Fruit fly (Drosophila melanogaster): ENCODE data around the gene CG7542.

Gene CG7542

DNA sequence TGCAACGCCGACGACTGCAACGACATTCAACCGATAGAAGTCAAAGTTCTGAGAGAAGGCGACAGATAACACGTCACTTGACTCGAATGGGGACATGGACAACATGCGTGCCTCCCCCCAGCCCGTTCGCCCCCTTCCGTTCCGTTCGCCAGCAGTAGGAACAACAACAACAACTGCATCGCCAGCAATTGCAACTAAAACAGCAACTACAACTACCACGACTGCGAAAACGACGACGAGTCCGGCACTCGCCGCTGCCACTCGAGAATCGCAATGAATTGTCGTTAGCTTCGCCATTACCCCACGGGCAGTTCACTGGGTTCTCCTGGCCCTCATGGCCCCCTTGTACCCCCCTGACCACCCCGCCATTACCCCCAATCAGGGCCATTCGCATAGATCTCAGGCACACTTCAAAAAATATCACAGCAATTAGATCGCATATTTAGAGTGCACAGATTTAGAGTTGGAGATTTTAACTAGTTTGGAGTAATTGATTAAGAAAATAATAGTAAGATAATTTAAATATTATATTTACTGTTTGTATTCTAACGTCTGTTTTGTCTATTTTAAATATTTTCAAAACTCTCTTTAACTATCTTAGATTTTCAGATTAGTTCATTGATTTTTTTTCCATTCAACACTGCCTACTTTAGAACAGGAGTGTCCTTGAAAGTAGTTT is 36.9 kb downstream of the CG7542 start:
- peak; percentile 4 for TF ChIP-seq tj (GFP tag; optimal IDR thresholded peaks at IDR 0.05)
- peak; percentile 14 for TF ChIP-seq CG12768 (GFP tag; optimal IDR thresholded peaks at IDR 0.05)
- no peak for TF ChIP-seq kay (GFP tag; ENCODE audit: borderline replicate concordance)

DNA sequence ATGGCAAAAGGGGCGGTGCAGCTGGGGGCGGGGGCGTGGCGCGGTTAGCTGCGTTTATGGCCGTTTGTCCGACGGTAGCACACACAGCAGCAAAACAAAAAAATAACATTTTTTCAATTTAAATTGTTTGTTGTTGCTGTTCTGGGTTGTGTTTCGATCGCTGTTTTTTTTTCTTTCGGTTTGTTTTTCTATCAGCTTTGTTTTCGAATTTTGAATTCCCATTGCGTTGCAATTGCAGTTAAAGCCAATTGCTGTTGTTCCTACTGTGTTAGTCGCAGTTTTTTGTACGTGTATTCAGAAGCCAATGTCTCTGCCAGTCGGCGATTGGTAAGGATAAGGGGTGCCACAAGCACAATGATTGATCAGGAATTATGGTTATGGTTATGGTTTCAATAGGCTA is 37.7 kb downstream of the CG7542 start:
- TF ChIP-seq cnc (optimal IDR thresholded peaks at IDR 0.05): no peak
- no peak for TF ChIP-seq CG14711 (tag; optimal IDR thresholded peaks at IDR 0.05)
- no peak for TF ChIP-seq Mnt (GFP tag; optimal IDR thresholded peaks at IDR 0.05)
- no peak for TF ChIP-seq Hr96 (GFP tag; optimal IDR thresholded peaks at IDR 0.05)
- no peak for TF ChIP-seq pad (GFP tag; optimal IDR thresholded peaks at IDR 0.05)

DNA sequence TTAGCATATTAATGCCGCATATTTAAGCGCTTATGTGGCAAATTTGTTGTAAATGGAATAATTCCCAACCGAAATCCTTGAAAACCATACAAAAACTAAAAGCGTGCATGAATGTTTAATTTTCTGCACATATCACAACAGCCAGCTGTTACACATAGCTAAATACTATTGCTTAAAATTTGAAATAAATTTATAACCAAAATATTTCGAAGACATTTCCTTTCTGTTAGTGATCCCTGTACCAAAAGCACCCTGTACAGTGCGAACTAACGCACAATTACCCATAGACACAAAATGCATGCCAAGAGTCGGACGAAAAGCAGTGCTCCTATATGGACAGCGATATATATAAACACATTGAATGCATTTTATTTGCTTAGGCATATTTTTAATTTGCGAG is 38.3 kb downstream of the CG7542 start:
- TF ChIP-seq CG33017 (tag; optimal IDR thresholded peaks at IDR 0.05) (no peak), cic (GFP tag; optimal IDR thresholded peaks at IDR 0.05) (no peak), Crg-1 (GFP tag; optimal IDR thresholded peaks at IDR 0.05) (no peak), toe (GFP tag; optimal IDR thresholded peaks at IDR 0.05) (no peak), CG11617 (GFP tag; optimal IDR thresholded peaks at IDR 0.05) (no peak), Hr96 (GFP tag; optimal IDR thresholded peaks at IDR 0.05) (no peak), kay (GFP tag; ENCODE audit: borderline replicate concordance) (no peak), bab1 (GFP tag; optimal IDR thresholded peaks at IDR 0.05) (no peak), CG7101 (tag; optimal IDR thresholded peaks at IDR 0.05) (no peak), cnc (optimal IDR thresholded peaks at IDR 0.05) (no peak), ovo (GFP tag; optimal IDR thresholded peaks at IDR 0.05) (no peak), Clk (GFP tag; optimal IDR thresholded peaks at IDR 0.05) (no peak), tj (GFP tag; optimal IDR thresholded peaks at IDR 0.05) (no peak), CG14711 (tag; optimal IDR thresholded peaks at IDR 0.05) (no peak), pad (GFP tag; optimal IDR thresholded peaks at IDR 0.05) (no peak), CG12768 (GFP tag; optimal IDR thresholded peaks at IDR 0.05) (no peak), Mnt (GFP tag; optimal IDR thresholded peaks at IDR 0.05) (no peak), CG5204 (GFP tag; optimal IDR thresholded peaks at IDR 0.05) (no peak)

dm6 chr3L:17588686-17589085 is 39.1 kb downstream of the CG7542 start:
- no peak for TF ChIP-seq cnc (optimal IDR thresholded peaks at IDR 0.05)
- no peak for TF ChIP-seq tj (GFP tag; optimal IDR thresholded peaks at IDR 0.05)
- no peak for TF ChIP-seq toe (GFP tag; optimal IDR thresholded peaks at IDR 0.05)
- TF ChIP-seq CG33017 (tag; optimal IDR thresholded peaks at IDR 0.05): no peak
- TF ChIP-seq Hr96 (GFP tag; optimal IDR thresholded peaks at IDR 0.05): no peak
- no peak for TF ChIP-seq CG14711 (tag; optimal IDR thresholded peaks at IDR 0.05)
- TF ChIP-seq kay (GFP tag; ENCODE audit: borderline replicate concordance): no peak

DNA sequence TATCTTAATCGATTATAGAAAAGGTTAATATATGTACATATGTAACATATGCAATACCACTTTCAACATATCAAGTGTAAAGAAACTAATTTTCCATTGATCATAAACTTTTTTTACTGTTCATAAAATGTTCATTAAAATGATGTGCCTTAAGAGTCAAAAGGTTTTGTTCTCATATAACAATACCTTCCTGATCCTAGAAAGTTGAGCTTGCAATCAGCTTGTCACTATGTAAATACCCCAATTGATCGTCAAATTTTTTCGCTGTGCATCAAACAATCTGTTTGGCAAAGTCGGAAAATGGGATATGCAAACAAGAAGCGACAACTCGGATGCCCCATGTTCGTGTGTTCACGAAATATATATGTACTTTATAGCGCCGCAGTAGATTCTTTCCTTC is 40.4 kb downstream of the CG7542 start:
- TF ChIP-seq CG7101 (tag; optimal IDR thresholded peaks at IDR 0.05) (no peak), Clk (GFP tag; optimal IDR thresholded peaks at IDR 0.05) (no peak), Hr96 (GFP tag; optimal IDR thresholded peaks at IDR 0.05) (no peak), CG5204 (GFP tag; optimal IDR thresholded peaks at IDR 0.05) (no peak), CG12768 (GFP tag; optimal IDR thresholded peaks at IDR 0.05) (no peak), Crg-1 (GFP tag; optimal IDR thresholded peaks at IDR 0.05) (no peak), bab1 (GFP tag; optimal IDR thresholded peaks at IDR 0.05) (no peak), CG11617 (GFP tag; optimal IDR thresholded peaks at IDR 0.05) (no peak)

dm6 chr3L:17590455-17591216 is 41.0 kb downstream of the CG7542 start:
- TF ChIP-seq cnc (optimal IDR thresholded peaks at IDR 0.05) (no peak), Hr96 (GFP tag; optimal IDR thresholded peaks at IDR 0.05) (no peak), Clk (GFP tag; optimal IDR thresholded peaks at IDR 0.05) (peak; percentile 74), Mnt (GFP tag; optimal IDR thresholded peaks at IDR 0.05) (peak; percentile 47), CG12768 (GFP tag; optimal IDR thresholded peaks at IDR 0.05) (peak; percentile 59), tj (GFP tag; optimal IDR thresholded peaks at IDR 0.05) (peak; percentile 70), ovo (GFP tag; optimal IDR thresholded peaks at IDR 0.05) (peak; percentile 17), kay (GFP tag; ENCODE audit: borderline replicate concordance) (no peak), pad (GFP tag; optimal IDR thresholded peaks at IDR 0.05) (peak; percentile 60), Crg-1 (GFP tag; optimal IDR thresholded peaks at IDR 0.05) (peak; percentile 50), CG11617 (GFP tag; optimal IDR thresholded peaks at IDR 0.05) (peak; percentile 32), CG14711 (tag; optimal IDR thresholded peaks at IDR 0.05) (no peak), bab1 (GFP tag; optimal IDR thresholded peaks at IDR 0.05) (no peak), cic (GFP tag; optimal IDR thresholded peaks at IDR 0.05) (peak; percentile 77), CG7045 (GFP tag; optimal IDR thresholded peaks at IDR 0.05) (peak; percentile 17)

DNA sequence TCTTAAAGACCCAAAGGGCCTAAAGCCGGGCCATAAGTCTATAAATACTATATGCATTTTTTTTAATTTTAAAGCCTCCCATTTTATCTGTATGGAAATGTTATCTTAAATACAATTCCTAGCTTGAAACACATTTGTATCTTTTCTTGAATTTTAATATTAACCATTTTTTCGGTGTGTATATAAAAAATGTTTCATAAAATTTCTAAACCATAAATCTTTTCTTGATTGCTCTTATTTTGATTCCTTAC is 41.5 kb downstream of the CG7542 start:
- TF ChIP-seq toe (GFP tag; optimal IDR thresholded peaks at IDR 0.05): no peak
- TF ChIP-seq CG5204 (GFP tag; optimal IDR thresholded peaks at IDR 0.05): no peak
